Worm (Caenorhabditis elegans): ENCODE measurements around the gene mtr-4.

DNA sequence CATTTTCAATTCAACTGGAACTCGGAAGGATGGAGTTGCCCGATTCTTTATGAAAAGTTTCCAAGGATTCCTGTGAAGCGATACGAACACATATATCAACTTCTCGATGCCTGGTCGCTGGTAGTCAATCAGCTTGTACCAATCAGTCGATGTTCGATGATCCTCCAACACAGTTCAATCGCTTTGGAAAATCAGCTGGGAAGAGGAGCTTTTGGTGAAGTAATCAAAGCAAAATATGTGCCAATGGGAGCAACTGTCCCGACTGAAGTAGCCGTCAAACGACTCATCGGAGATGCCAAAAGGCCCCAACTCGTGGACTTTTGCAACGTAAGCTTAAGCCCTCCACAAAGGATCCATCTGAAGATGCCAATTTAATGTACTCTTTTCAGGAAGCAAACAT is 7.8 kb downstream of the mtr-4 start:
- TF ChIP-seq cebp-1 (GFP tag; IDR thresholded peaks at IDR 0.05), result no peak
- no peak for TF ChIP-seq cebp-1 (tag; optimal IDR thresholded peaks at IDR 0.05)
- no peak for TF ChIP-seq repo-1 (tag; optimal IDR thresholded peaks at IDR 0.05)
- no peak for TF ChIP-seq ceh-100 (GFP tag; IDR thresholded peaks at IDR 0.05)
- TF ChIP-seq unc-62 (GFP tag; optimal IDR thresholded peaks at IDR 0.05), result no peak
- TF ChIP-seq hrde-1 (tag; optimal IDR thresholded peaks at IDR 0.05; ENCODE audit: borderline replicate concordance), result no peak
- TF ChIP-seq hlh-12 (tag; optimal IDR thresholded peaks at IDR 0.05), result no peak
- no peak for TF ChIP-seq akir-1 (GFP tag; optimal IDR thresholded peaks at IDR 0.05)
- no peak for TF ChIP-seq nfya-1 (tag; optimal IDR thresholded peaks at IDR 0.05; ENCODE audit: borderline replicate concordance, insufficient read depth)
- TF ChIP-seq T07F8.4 (tag; optimal IDR thresholded peaks at IDR 0.05), result no peak
